Fruit fly (Drosophila melanogaster): ENCODE results near the gene CG3587.

CG3587 gene

dm6 chrX:1972150-1972549 lies 32.0 kb downstream of the CG3587 start:
- TF ChIP-seq Eip78C (GFP tag) (peak; percentile 31), Met (GFP tag; optimal IDR thresholded peaks at IDR 0.05) (peak; percentile 39), fkh (GFP tag; optimal IDR thresholded peaks at IDR 0.05) (no peak), CG11762 (GFP tag; optimal IDR thresholded peaks at IDR 0.05; ENCODE audit: insufficient read depth) (no peak), Blimp-1 (GFP tag; optimal IDR thresholded peaks at IDR 0.05) (peak; percentile 99), eg (GFP tag; IDR thresholded peaks at IDR 0.05) (no peak), CG6854 (GFP tag; optimal IDR thresholded peaks at IDR 0.05) (peak; percentile 72), dac (GFP tag; optimal IDR thresholded peaks at IDR 0.05) (no peak), topi (GFP tag; optimal IDR thresholded peaks at IDR 0.05) (peak; percentile 14), Ets96B (tag; optimal IDR thresholded peaks at IDR 0.05) (no peak), Eip75B (GFP tag; optimal IDR thresholded peaks at IDR 0.05) (peak; percentile 15), svp (GFP tag) (peak; percentile 80), lz (GFP tag; optimal IDR thresholded peaks at IDR 0.05) (no peak)

DNA sequence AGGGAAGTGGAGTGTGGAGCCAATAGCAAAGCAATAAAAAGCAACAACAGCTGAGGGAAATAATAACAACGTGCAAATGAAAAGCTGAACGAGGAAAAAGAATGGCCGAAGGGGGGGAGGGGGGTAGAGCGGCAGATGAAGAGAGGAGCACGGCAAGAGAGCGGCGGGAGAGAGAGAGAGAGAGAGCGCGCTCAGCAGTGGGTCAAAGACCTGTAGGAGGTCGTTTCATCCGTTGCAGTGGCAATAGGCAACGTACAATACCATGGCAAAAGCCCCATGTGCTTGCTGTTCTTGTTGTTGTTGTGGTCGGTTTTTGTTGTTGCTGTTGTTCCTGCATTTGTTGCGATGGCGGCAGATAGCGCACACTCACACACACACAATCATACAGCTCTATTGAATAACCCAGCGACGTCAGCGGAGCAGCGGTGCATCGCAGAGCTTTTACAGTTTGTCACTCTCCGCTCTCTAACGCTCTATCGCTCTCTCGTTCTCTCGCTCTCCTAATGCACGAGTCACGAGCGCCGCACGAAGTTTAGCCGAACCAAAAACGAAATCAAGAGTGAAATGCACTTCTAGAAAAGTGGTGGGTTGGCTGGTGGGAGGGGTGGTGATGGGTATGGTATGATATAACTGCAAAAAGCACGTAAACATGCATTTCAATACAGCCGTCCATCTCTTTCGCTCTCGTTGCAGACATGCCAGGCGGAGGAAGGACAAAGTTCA lies 35.9 kb downstream of the CG3587 start:
- TF ChIP-seq vri (GFP tag; optimal IDR thresholded peaks at IDR 0.05) (peak; percentile 57), CG8119 (GFP tag; IDR thresholded peaks at IDR 0.05) (peak; percentile 55; the same call in 2 of the 3 replicates), Hr39 (GFP tag; optimal IDR thresholded peaks at IDR 0.05) (no peak), fkh (GFP tag; optimal IDR thresholded peaks at IDR 0.05) (peak; percentile 12), CG6792 (GFP tag; optimal IDR thresholded peaks at IDR 0.05) (no peak), svp (GFP tag) (peak; percentile 58), CG6808 (GFP tag; optimal IDR thresholded peaks at IDR 0.05) (no peak), Sox102F (GFP tag; optimal IDR thresholded peaks at IDR 0.05) (no peak), fd59A (GFP tag; optimal IDR thresholded peaks at IDR 0.05) (no peak), pdm3 (GFP tag; optimal IDR thresholded peaks at IDR 0.05) (no peak), Met (GFP tag; optimal IDR thresholded peaks at IDR 0.05) (no peak), CG15336 (GFP tag; IDR thresholded peaks at IDR 0.05) (peak; percentile 41), CG11762 (GFP tag; optimal IDR thresholded peaks at IDR 0.05; ENCODE audit: insufficient read depth) (no peak), CG6163 (GFP tag; IDR thresholded peaks at IDR 0.05) (0 out of 3 replicates have a peak, but pooled peaks have one; percentile 37), OdsH (GFP tag; optimal IDR thresholded peaks at IDR 0.05) (no peak), Eip93F (GFP tag; optimal IDR thresholded peaks at IDR 0.05) (no peak), CG1621 (tag; optimal IDR thresholded peaks at IDR 0.05) (no peak), CG16779 (tag; optimal IDR thresholded peaks at IDR 0.05) (peak; percentile 12), CG3919 (GFP tag; optimal IDR thresholded peaks at IDR 0.05) (no peak), eg (GFP tag; IDR thresholded peaks at IDR 0.05) (peak; percentile 49; the same call in 1 of the 3 replicates), CG31627 (GFP tag; optimal IDR thresholded peaks at IDR 0.05) (no peak), salr (GFP tag; optimal IDR thresholded peaks at IDR 0.05) (no peak), CG6276 (GFP tag; optimal IDR thresholded peaks at IDR 0.05) (peak; percentile 39), CG11294 (GFP tag; IDR thresholded peaks at IDR 0.05) (no peak), Lpt (GFP tag; optimal IDR thresholded peaks at IDR 0.05) (peak; percentile 83), Eip78C (GFP tag) (peak; percentile 54)

DNA sequence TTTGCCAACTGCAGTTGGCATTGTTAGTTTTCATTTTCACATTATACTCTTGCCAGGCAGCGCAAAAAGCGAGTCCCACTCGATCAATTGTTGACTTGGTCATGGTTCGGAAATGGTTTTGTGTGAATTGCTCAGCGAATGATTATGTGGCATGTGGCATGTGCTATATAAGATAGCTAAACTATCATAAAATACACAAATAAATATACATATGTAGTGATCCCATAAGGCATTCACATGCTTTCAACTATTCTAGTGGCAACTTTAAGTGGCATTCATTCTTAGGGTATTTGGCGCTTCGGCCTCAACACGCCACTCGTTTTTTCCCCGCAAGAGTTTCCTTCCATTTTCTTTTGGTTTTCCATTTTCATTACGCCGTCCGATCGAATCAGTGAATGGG lies 38.9 kb downstream of the CG3587 start:
- TF ChIP-seq Hr4 (GFP tag; optimal IDR thresholded peaks at IDR 0.05) (peak; percentile 83), Sox102F (GFP tag; optimal IDR thresholded peaks at IDR 0.05) (no peak), Gug (GFP tag; IDR thresholded peaks at IDR 0.05) (peak; percentile 64), CG8632 (GFP tag; optimal IDR thresholded peaks at IDR 0.05) (no peak), CG8119 (GFP tag; IDR thresholded peaks at IDR 0.05) (peak; percentile 83), ss (GFP tag; optimal IDR thresholded peaks at IDR 0.05) (no peak), vri (GFP tag; optimal IDR thresholded peaks at IDR 0.05) (no peak), CG3032 (tag; optimal IDR thresholded peaks at IDR 0.05) (no peak), Eip93F (GFP tag; optimal IDR thresholded peaks at IDR 0.05) (no peak), Ets96B (tag; optimal IDR thresholded peaks at IDR 0.05) (no peak), CG8319 (GFP tag; optimal IDR thresholded peaks at IDR 0.05) (no peak), CG10669 (GFP tag; optimal IDR thresholded peaks at IDR 0.05) (no peak), CG11762 (GFP tag; optimal IDR thresholded peaks at IDR 0.05; ENCODE audit: insufficient read depth) (no peak), CG7368 (GFP tag; optimal IDR thresholded peaks at IDR 0.05) (no peak), fd85E (GFP tag; optimal IDR thresholded peaks at IDR 0.05) (no peak), CG6792 (GFP tag; optimal IDR thresholded peaks at IDR 0.05) (no peak), cyc (GFP tag; optimal IDR thresholded peaks at IDR 0.05) (no peak), spab (GFP tag; optimal IDR thresholded peaks at IDR 0.05) (no peak), CG3919 (GFP tag; optimal IDR thresholded peaks at IDR 0.05) (peak; percentile 17), svp (GFP tag) (no peak), CG16779 (tag; optimal IDR thresholded peaks at IDR 0.05) (no peak), Hr39 (GFP tag; optimal IDR thresholded peaks at IDR 0.05) (no peak), Eip78C (GFP tag) (peak; percentile 68), topi (GFP tag; optimal IDR thresholded peaks at IDR 0.05) (no peak), CG6854 (GFP tag; optimal IDR thresholded peaks at IDR 0.05) (no peak), dac (GFP tag; optimal IDR thresholded peaks at IDR 0.05) (peak; percentile 80), Eip75B (GFP tag; optimal IDR thresholded peaks at IDR 0.05) (no peak), CG9139 (GFP tag; optimal IDR thresholded peaks at IDR 0.05) (no peak)

Measured in whole organism, prepupa.